Worm (Caenorhabditis elegans) whole organism, L2 larva: Measurements from ENCODE around the gene Y32F6B.9.

Source experiments
- C34F6.9 ChIP-seq: fragments of 150-350 bp; optimal IDR thresholded peaks from 2 replicates; lab custom pipeline; 2014; ENCODE audit warnings: missing biosample characterization, missing genetic modification characterization
- F13H6.1 ChIP-seq: sonication (generic microtip); optimal IDR thresholded peaks from 2 replicates; lab custom pipeline; 2016; ENCODE audit warnings: missing genetic modification characterization, missing compliant biosample characterization
- R02D3.7 ChIP-seq: fragments of 150-350 bp; optimal IDR thresholded peaks from 2 replicates; lab custom pipeline; 2014; ENCODE audit warnings: missing biosample characterization, missing genetic modification characterization
- Y55F3AM.14 ChIP-seq: fragments of 200-800 bp; sonication (Bioruptor generic); optimal IDR thresholded peaks from 2 replicates; lab custom pipeline; 2018; ENCODE audit warnings: mild to moderate bottlenecking, missing genetic modification characterization, missing compliant biosample characterization
- ZK546.5 ChIP-seq: sonication (generic microtip); optimal IDR thresholded peaks from 2 replicates; lab custom pipeline; 2017; ENCODE audit warnings: missing biosample characterization, missing genetic modification characterization
- alr-1 ChIP-seq: fragments of 150-350 bp; optimal IDR thresholded peaks from 2 replicates; lab custom pipeline; 2014; ENCODE audit warnings: missing biosample characterization, missing genetic modification characterization
- aly-2 ChIP-seq: fragments of 150-350 bp; optimal IDR thresholded peaks from 2 replicates; lab custom pipeline; 2014; ENCODE audit warnings: missing biosample characterization, missing genetic modification characterization
- ama-1 ChIP-seq: fragments of 150-350 bp; optimal IDR thresholded peaks from 2 replicates; lab custom pipeline; 2018; ENCODE audit warnings: inconsistent platforms
- blmp-1 ChIP-seq: sonication (generic microtip); optimal IDR thresholded peaks from 2 replicates; lab custom pipeline; 2017; ENCODE audit warnings: missing genetic modification characterization, mild to moderate bottlenecking, missing compliant biosample characterization, antibody characterized with exemption, moderate library complexity; ENCODE audit not compliant: insufficient read depth
- ceh-16 ChIP-seq: fragments of 150-350 bp; optimal IDR thresholded peaks from 2 replicates; lab custom pipeline; 2014; ENCODE audit warnings: missing biosample characterization, missing genetic modification characterization
- ceh-82 ChIP-seq: fragments of 150-350 bp; optimal IDR thresholded peaks from 2 replicates; lab custom pipeline; 2014; ENCODE audit warnings: missing biosample characterization, missing genetic modification characterization
- crh-2 ChIP-seq: sonication (generic microtip); optimal IDR thresholded peaks from 2 replicates; lab custom pipeline; 2017; ENCODE audit warnings: missing biosample characterization, missing genetic modification characterization
- dmd-4 ChIP-seq: sonication (generic microtip); optimal IDR thresholded peaks from 2 replicates; lab custom pipeline; 2017; ENCODE audit warnings: missing biosample characterization, missing genetic modification characterization
- egl-27 ChIP-seq: sonication (generic microtip); optimal IDR thresholded peaks from 3 replicates; lab custom pipeline; 2017; ENCODE audit warnings: missing biosample characterization, missing genetic modification reagents, missing genetic modification characterization
- elt-1 ChIP-seq: fragments of 150-350 bp; optimal IDR thresholded peaks from 2 replicates; lab custom pipeline; 2014; ENCODE audit warnings: missing biosample characterization, missing genetic modification characterization
- elt-3 ChIP-seq: sonication (generic microtip); optimal IDR thresholded peaks from 2 replicates; lab custom pipeline; 2017; ENCODE audit warnings: missing biosample characterization, missing genetic modification characterization
- fos-1 ChIP-seq: fragments of 150-350 bp; optimal IDR thresholded peaks from 2 replicates; lab custom pipeline; 2014; ENCODE audit warnings: missing biosample characterization, missing genetic modification characterization
- gmeb-1 ChIP-seq: fragments of 150-350 bp; optimal IDR thresholded peaks from 2 replicates; lab custom pipeline; 2014; ENCODE audit warnings: missing biosample characterization, missing genetic modification characterization
- lin-11 ChIP-seq: fragments of 150-350 bp; sonication (generic microtip); optimal IDR thresholded peaks from 2 replicates; lab custom pipeline; 2014; ENCODE audit warnings: missing biosample characterization, missing genetic modification characterization, inconsistent platforms, mixed read lengths
- lin-13 ChIP-seq: fragments of 150-350 bp; optimal IDR thresholded peaks from 2 replicates; lab custom pipeline; 2014; ENCODE audit warnings: missing biosample characterization, missing genetic modification reagents, missing genetic modification characterization
- lin-39 ChIP-seq: fragments of 150-350 bp; optimal IDR thresholded peaks from 2 replicates; lab custom pipeline; 2014; ENCODE audit warnings: missing biosample characterization, missing genetic modification reagents, missing genetic modification characterization
- lsy-2 ChIP-seq, 2 experiments: fragments of 150-350 bp in 1 of 2; sonication (generic microtip) in 1 of 2; optimal IDR thresholded peaks; 2 replicates each; lab custom pipeline; 2014 to 2017; ENCODE audit warnings: missing biosample characterization in 2 of 2, missing genetic modification characterization in 2 of 2
- mab-5 ChIP-seq: fragments of 150-350 bp; optimal IDR thresholded peaks from 2 replicates; lab custom pipeline; 2014; ENCODE audit warnings: missing biosample characterization, missing genetic modification characterization
- mbf-1 ChIP-seq: sonication (generic microtip); optimal IDR thresholded peaks from 2 replicates; lab custom pipeline; 2017; ENCODE audit warnings: missing biosample characterization, missing genetic modification characterization
- mdl-1 ChIP-seq, 2 experiments: fragments of 150-350 bp in 1 of 2; sonication (generic microtip) in 1 of 2; optimal IDR thresholded peaks; 2 replicates each; lab custom pipeline; 2017; ENCODE audit warnings: missing biosample characterization in 2 of 2, missing genetic modification characterization in 2 of 2
- nhr-10 ChIP-seq: sonication (generic microtip); optimal IDR thresholded peaks from 2 replicates; lab custom pipeline; 2017; ENCODE audit warnings: missing biosample characterization, missing genetic modification characterization
- nhr-11 ChIP-seq: fragments of 150-350 bp; optimal IDR thresholded peaks from 2 replicates; lab custom pipeline; 2014; ENCODE audit warnings: missing biosample characterization, missing genetic modification characterization
- nhr-12 ChIP-seq: fragments of 150-350 bp; optimal IDR thresholded peaks from 2 replicates; lab custom pipeline; 2014; ENCODE audit warnings: missing biosample characterization, missing genetic modification characterization
- nhr-129 ChIP-seq: fragments of 150-350 bp; optimal IDR thresholded peaks from 2 replicates; lab custom pipeline; 2014; ENCODE audit warnings: missing biosample characterization, missing genetic modification characterization
- nhr-21 ChIP-seq: fragments of 150-350 bp; optimal IDR thresholded peaks from 2 replicates; lab custom pipeline; 2014; ENCODE audit warnings: missing biosample characterization, missing genetic modification characterization
- nhr-23 ChIP-seq: fragments of 150-350 bp; optimal IDR thresholded peaks from 2 replicates; lab custom pipeline; 2014; ENCODE audit warnings: missing biosample characterization, missing genetic modification reagents, missing genetic modification characterization
- nhr-237 ChIP-seq: fragments of 150-350 bp; optimal IDR thresholded peaks from 2 replicates; lab custom pipeline; 2014; ENCODE audit warnings: missing biosample characterization, missing genetic modification characterization
- nhr-25 ChIP-seq: fragments of 150-350 bp; sonication (generic microtip); optimal IDR thresholded peaks from 3 replicates; lab custom pipeline; 2014; ENCODE audit warnings: missing biosample characterization, missing genetic modification characterization
- nhr-6 ChIP-seq: fragments of 150-350 bp; optimal IDR thresholded peaks from 2 replicates; lab custom pipeline; 2014; ENCODE audit warnings: missing biosample characterization, missing genetic modification characterization
- nhr-77 ChIP-seq: fragments of 150-350 bp; optimal IDR thresholded peaks from 2 replicates; lab custom pipeline; 2014; ENCODE audit warnings: missing biosample characterization, missing genetic modification characterization
- peb-1 ChIP-seq: fragments of 150-350 bp; optimal IDR thresholded peaks from 2 replicates; lab custom pipeline; 2014; ENCODE audit warnings: missing biosample characterization, missing genetic modification characterization
- sem-4 ChIP-seq: fragments of 150-350 bp; optimal IDR thresholded peaks from 2 replicates; lab custom pipeline; 2014; ENCODE audit warnings: missing biosample characterization, missing genetic modification reagents, missing genetic modification characterization
- skn-1 ChIP-seq: sonication (generic microtip); optimal IDR thresholded peaks from 2 replicates; lab custom pipeline; 2017; ENCODE audit warnings: missing biosample characterization, missing genetic modification characterization
- sma-3 ChIP-seq: sonication (generic microtip); optimal IDR thresholded peaks from 2 replicates; lab custom pipeline; 2016; ENCODE audit warnings: missing genetic modification reagents, missing genetic modification characterization, missing compliant biosample characterization
- sma-9 ChIP-seq, 2 experiments: fragments of 150-350 bp in 1 of 2; sonication (generic microtip) in 1 of 2; optimal IDR thresholded peaks; 2 replicates each; lab custom pipeline; 2014 to 2016; ENCODE audit warnings: missing genetic modification characterization in 2 of 2, mild to moderate bottlenecking in 1 of 2, missing biosample characterization in 1 of 2, missing compliant biosample characterization in 1 of 2, missing genetic modification reagents in 1 of 2, moderate library complexity in 1 of 2
- snpc-4 ChIP-seq: fragments of 150-350 bp; optimal IDR thresholded peaks from 2 replicates; lab custom pipeline; 2014; ENCODE audit warnings: missing biosample characterization, missing genetic modification characterization
- unc-39 ChIP-seq: fragments of 150-350 bp; optimal IDR thresholded peaks from 2 replicates; lab custom pipeline; 2014; ENCODE audit warnings: missing biosample characterization, missing genetic modification characterization
- unc-55 ChIP-seq: fragments of 150-350 bp; sonication (generic microtip); optimal IDR thresholded peaks from 3 replicates; lab custom pipeline; 2014; ENCODE audit warnings: missing biosample characterization, missing genetic modification reagents, missing genetic modification characterization
- unc-62 ChIP-seq: fragments of 150-350 bp; optimal IDR thresholded peaks from 2 replicates; lab custom pipeline; 2014; ENCODE audit warnings: missing biosample characterization, missing genetic modification reagents, missing genetic modification characterization
- zag-1 ChIP-seq: fragments of 150-350 bp; optimal IDR thresholded peaks from 2 replicates; lab custom pipeline; 2014; ENCODE audit warnings: missing biosample characterization, missing genetic modification characterization
- ztf-1 ChIP-seq: fragments of 200-800 bp; sonication (Bioruptor generic); conservative IDR thresholded peaks from 2 replicates; pipeline ENCODE4 v1.3.6; 2022; ENCODE audit warnings: missing genetic modification characterization, missing compliant biosample characterization
- ztf-11 ChIP-seq: sonication (generic microtip); optimal IDR thresholded peaks from 2 replicates; lab custom pipeline; 2017; ENCODE audit warnings: missing biosample characterization, missing genetic modification characterization
- ztf-4 ChIP-seq: fragments of 150-350 bp; optimal IDR thresholded peaks from 2 replicates; lab custom pipeline; 2014; ENCODE audit warnings: missing biosample characterization, missing genetic modification characterization

The Y32F6B.9 gene

DNA sequence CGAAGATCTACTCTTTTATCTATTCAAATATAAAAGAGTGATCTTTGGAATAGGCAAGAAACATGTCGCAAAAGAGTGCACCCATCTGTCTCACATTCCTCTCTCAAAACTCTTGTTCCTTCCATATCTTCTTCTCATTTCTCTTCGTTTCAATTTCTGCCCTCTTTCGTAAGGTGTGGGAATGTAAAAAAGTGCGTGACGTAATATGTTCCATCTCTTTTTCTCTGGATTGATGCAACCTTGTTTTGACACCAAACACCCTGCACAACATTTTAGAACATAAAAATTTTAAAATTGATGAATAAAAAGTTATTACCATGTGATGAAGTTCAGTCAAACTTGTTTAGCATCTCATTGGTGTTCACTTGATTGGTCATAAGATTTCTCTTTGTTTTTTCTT is 11.4 kb upstream of the Y32F6B.9 start:
- TF ChIP-seq sma-9 (GFP tag; optimal IDR thresholded peaks at IDR 0.05; lab: Kevin White, UChicago) (peak; percentile 67), sma-9 (tag; optimal IDR thresholded peaks at IDR 0.05; lab: Kevin White, UChicago) (no peak), ztf-1 (no peak)

DNA sequence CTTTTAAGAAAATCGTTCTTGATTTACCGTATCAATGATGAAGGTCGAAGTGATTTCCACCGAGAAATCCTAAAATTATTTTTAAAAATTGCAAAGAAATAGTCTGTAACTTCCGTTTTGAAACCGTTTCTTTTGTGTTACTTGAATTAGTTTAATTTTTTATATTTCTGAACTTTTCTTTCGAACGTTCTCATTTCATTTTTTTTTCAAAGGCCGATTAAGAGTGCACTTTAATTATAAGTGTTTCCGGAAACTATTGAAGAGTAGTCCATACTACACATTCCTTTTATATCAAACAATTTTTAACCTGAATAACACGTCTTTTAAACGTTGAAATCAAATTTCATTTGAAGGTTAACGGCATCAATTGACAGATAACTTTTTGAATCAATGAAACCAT is 10.8 kb upstream of the Y32F6B.9 start:
- no peak for TF ChIP-seq sma-9 (GFP tag; optimal IDR thresholded peaks at IDR 0.05; lab: Kevin White, UChicago)
- TF ChIP-seq sma-9 (tag; optimal IDR thresholded peaks at IDR 0.05; lab: Kevin White, UChicago), result no peak
- no peak for TF ChIP-seq unc-62 (GFP tag; lab: Kevin White, UChicago)
- no peak for TF ChIP-seq ztf-11 (tag; lab: Kevin White, UChicago)
- no peak for TF ChIP-seq F13H6.1 (tag; lab: Kevin White, UChicago)
- no peak for TF ChIP-seq elt-1 (tag; lab: Kevin White, UChicago)
- TF ChIP-seq nhr-129 (tag; lab: Kevin White, UChicago), result no peak
- no peak for TF ChIP-seq nhr-237 (tag; lab: Kevin White, UChicago)
- TF ChIP-seq mdl-1 (tag; optimal IDR thresholded peaks at IDR 0.05; lab: Kevin White, UChicago), result no peak
- TF ChIP-seq skn-1 (tag; lab: Kevin White, UChicago), result no peak
- TF ChIP-seq sem-4 (tag; lab: Kevin White, UChicago), result no peak

DNA sequence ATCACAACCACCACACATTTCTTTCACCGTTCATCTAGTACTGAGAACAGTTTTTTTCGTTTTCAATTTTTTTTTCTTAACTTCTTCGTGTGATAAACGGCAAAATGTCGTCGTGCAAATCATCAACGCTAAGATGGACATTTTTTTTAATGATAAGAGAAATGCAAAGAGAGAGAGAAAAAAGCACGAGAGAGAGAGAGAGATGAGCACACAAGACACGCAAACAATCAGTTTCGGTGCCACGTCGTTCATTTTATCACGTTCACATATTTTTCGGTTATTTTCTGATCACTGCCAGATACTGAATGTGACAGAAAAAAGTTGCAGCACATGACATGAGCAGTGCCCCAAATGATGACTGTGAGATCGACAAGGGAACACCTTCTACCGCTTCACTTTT is 10.3 kb upstream of the Y32F6B.9 start, which contains the start of gene egl-9:
egl-9 (plus strand) TSS at position 328 of the 400 bp plus-strand sequence.
- no peak for TF ChIP-seq unc-39 (tag; lab: Kevin White, UChicago)
- no peak for TF ChIP-seq ztf-1
- TF ChIP-seq lsy-2 (tag; optimal IDR thresholded peaks at IDR 0.05; lab: Kevin White, UChicago), result peak in 1 of 2 experiments; percentile 11
- TF ChIP-seq lin-39, result no peak
- no peak for TF ChIP-seq lin-13 (GFP tag; lab: Kevin White, UChicago)
- TF ChIP-seq ztf-4 (tag; lab: Kevin White, UChicago), result no peak
- TF ChIP-seq peb-1 (tag; lab: Kevin White, UChicago), result no peak
- TF ChIP-seq nhr-11, result no peak
- TF ChIP-seq sma-3 (GFP tag; lab: Kevin White, UChicago), result peak; percentile 6
- TF ChIP-seq mab-5, result no peak
- TF ChIP-seq R02D3.7 (tag; lab: Kevin White, UChicago), result no peak
- TF ChIP-seq blmp-1 (tag; lab: Kevin White, UChicago), result no peak
- no peak for TF ChIP-seq mdl-1 (tag; optimal IDR thresholded peaks at IDR 0.05; lab: Kevin White, UChicago)
- TF ChIP-seq lin-11 (tag; lab: Kevin White, UChicago), result no peak
- TF ChIP-seq aly-2 (tag; lab: Kevin White, UChicago), result no peak
- TF ChIP-seq nhr-23 (tag; lab: Kevin White, UChicago), result no peak
- TF ChIP-seq nhr-10, result no peak
- TF ChIP-seq ama-1, result peak; percentile 88
- no peak for TF ChIP-seq zag-1
- no peak for TF ChIP-seq gmeb-1
- TF ChIP-seq nhr-6, result no peak
- TF ChIP-seq crh-2, result peak; percentile 88
- no peak for TF ChIP-seq nhr-77
- no peak for TF ChIP-seq egl-27 (tag; lab: Kevin White, UChicago)
- peak; percentile 40 for TF ChIP-seq Y55F3AM.14 (GFP tag; lab: Kevin White, UChicago)
- no peak for TF ChIP-seq nhr-21 (tag; lab: Kevin White, UChicago)
- no peak for TF ChIP-seq ZK546.5
- no peak for TF ChIP-seq nhr-237 (tag; lab: Kevin White, UChicago)
- no peak for TF ChIP-seq ceh-82 (tag; lab: Kevin White, UChicago)
- TF ChIP-seq unc-55 (GFP tag; lab: Kevin White, UChicago), result no peak
- no peak for TF ChIP-seq C34F6.9
- TF ChIP-seq sem-4 (tag; lab: Kevin White, UChicago), result no peak
- TF ChIP-seq elt-3 (tag; lab: Kevin White, UChicago), result no peak
- TF ChIP-seq unc-62 (GFP tag; lab: Kevin White, UChicago), result no peak
- no peak for TF ChIP-seq ceh-16
- no peak for TF ChIP-seq alr-1 (tag; lab: Kevin White, UChicago)
- TF ChIP-seq fos-1, result peak; percentile 55
- TF ChIP-seq dmd-4 (tag; lab: Kevin White, UChicago), result no peak
- no peak for TF ChIP-seq skn-1 (tag; lab: Kevin White, UChicago)
- no peak for TF ChIP-seq nhr-12 (tag; lab: Kevin White, UChicago)
- no peak for TF ChIP-seq elt-1 (tag; lab: Kevin White, UChicago)
- peak; percentile 41 for TF ChIP-seq F13H6.1 (tag; lab: Kevin White, UChicago)
- TF ChIP-seq nhr-25 (tag; lab: Kevin White, UChicago), result no peak
- TF ChIP-seq mbf-1 (tag; lab: Kevin White, UChicago), result no peak
- peak; percentile 68 for TF ChIP-seq sma-9 (GFP tag; optimal IDR thresholded peaks at IDR 0.05; lab: Kevin White, UChicago)
- TF ChIP-seq sma-9 (tag; optimal IDR thresholded peaks at IDR 0.05; lab: Kevin White, UChicago), result no peak
- TF ChIP-seq snpc-4, result no peak
- TF ChIP-seq nhr-129 (tag; lab: Kevin White, UChicago), result peak; percentile 72
- no peak for TF ChIP-seq ztf-11 (tag; lab: Kevin White, UChicago)
